Worm (Caenorhabditis elegans): ENCODE data around the gene Y61B8B.3.

Y61B8B.3 gene

DNA sequence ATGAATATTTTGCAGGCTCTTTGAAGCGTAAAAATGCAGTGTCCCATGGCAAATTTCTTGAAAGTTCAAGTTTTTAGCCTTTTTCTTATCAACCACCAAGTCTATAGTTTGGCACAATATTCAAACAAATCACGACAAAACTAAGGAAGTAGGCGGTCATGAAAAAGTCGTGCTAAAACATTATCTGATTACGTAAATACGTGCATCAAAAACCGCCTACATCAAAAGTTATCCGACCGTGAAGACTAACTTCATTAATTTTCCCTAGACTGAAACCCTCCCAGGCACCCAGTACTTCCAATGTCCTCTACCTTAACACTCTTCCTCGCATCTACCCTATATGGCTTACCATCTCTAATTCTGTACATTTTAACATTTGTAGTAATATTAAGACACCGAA lies 16.2 kb upstream of the Y61B8B.3 start, which contains the start of gene srg-44:
srg-44 (plus strand) TSS at position 301 of the 400 bp plus-strand sequence.
- no peak for TF ChIP-seq ets-7 (tag; optimal IDR thresholded peaks at IDR 0.05)
- no peak for TF ChIP-seq F13C5.2 (tag; optimal IDR thresholded peaks at IDR 0.05)
- TF ChIP-seq aly-1 (tag; optimal IDR thresholded peaks at IDR 0.05) = no peak
- no peak for TF ChIP-seq ceh-13 (GFP tag; optimal IDR thresholded peaks at IDR 0.05)

DNA sequence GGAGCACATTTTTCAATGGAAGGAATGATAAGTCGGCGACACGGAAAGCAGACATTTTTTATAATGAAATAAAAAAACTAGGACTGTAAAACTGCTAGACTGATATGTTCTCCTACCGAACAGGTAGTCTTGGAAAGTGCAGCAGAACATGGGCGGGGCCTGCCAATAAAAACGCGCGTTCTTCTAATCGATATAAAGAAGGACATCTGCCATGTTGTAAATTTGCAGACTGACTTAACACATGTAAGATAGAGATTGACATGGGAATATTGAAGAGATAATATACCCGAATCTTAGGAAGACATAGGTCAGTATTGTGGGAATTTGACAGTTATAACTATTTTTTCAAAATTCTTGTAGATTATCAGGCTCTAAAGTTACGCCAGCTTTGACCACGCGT lies 15.6 kb upstream of the Y61B8B.3 start, which contains the start of gene sdz-16:
sdz-16 (minus strand) TSS at position 101 of the 400 bp plus-strand sequence.
- TF ChIP-seq flt-1 (GFP tag; IDR thresholded peaks at IDR 0.05) (no peak), ceh-13 (GFP tag; optimal IDR thresholded peaks at IDR 0.05) (no peak), ceh-36 (tag; optimal IDR thresholded peaks at IDR 0.05) (no peak), hmbx-1 (tag; optimal IDR thresholded peaks at IDR 0.05) (no peak), tbx-37 (GFP tag; conservative IDR thresholded peaks at IDR 0.05) (no peak), tbx-11 (GFP tag; IDR thresholded peaks at IDR 0.05) (no peak), hmg-4 (GFP tag; optimal IDR thresholded peaks at IDR 0.05) (no peak), pes-1 (GFP tag; IDR thresholded peaks at IDR 0.05) (no peak), B0310.2 (tag; optimal IDR thresholded peaks at IDR 0.05) (no peak), ama-1 (optimal IDR thresholded peaks at IDR 0.05) (no peak), hnd-1 (tag; optimal IDR thresholded peaks at IDR 0.05) (no peak)

DNA sequence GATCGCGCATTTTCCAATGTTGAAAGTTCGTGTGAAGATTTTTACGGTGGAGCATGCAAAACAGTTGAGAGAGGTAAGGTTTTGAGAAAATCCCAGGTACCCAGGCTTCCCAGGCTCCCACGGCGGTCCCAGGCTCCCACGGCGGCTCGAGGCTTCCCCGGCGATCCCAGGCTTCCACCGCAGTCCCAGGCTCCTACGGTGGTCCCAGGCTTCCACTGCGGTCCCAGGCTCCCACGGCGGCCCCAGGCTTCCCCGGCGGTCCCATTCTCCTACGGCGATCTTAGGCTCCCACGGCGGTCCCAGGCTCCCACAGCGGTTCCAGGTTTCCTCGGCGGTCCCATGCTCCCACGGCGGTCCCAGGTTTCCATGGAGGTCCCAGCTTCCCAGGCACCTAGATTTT lies 11.6 kb upstream of the Y61B8B.3 start:
- TF ChIP-seq tbx-37 (GFP tag; conservative IDR thresholded peaks at IDR 0.05) (no peak), ceh-13 (GFP tag; optimal IDR thresholded peaks at IDR 0.05) (peak; percentile 13)

DNA sequence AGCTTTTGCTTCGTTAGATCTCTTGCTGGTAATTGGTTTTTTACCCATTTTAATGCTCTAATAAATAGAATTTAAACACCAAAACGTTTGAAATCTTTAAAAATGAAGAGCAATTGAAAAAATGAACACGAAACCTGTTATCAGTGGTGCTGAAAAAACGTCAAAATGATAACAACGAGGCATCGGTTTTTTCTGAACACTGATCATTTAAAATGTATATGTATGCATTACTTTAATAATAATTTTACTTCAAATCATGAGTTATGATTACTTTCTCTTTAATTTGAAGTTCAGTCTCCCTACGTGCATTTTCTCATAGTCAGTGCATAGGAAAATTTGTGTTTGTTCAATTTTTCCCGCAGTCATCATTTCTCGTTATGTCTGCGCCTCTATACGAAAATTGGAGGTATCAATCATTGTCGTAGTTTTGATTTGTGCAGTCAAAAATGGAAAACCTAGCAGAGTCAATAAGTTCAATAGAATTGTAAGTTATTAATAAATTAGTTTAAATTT lies 10.2 kb upstream of the Y61B8B.3 start, which contains the start of gene F31E9.3:
F31E9.3 (plus strand) TSS at position 194 of the 513 bp plus-strand sequence.
- TF ChIP-seq sea-1 (GFP tag; conservative IDR thresholded peaks at IDR 0.05) (no peak), hmg-4 (GFP tag; optimal IDR thresholded peaks at IDR 0.05) (no peak), tbx-11 (GFP tag; IDR thresholded peaks at IDR 0.05) (no peak), aly-1 (tag; optimal IDR thresholded peaks at IDR 0.05) (no peak), ets-7 (tag; optimal IDR thresholded peaks at IDR 0.05) (no peak), ceh-36 (tag; optimal IDR thresholded peaks at IDR 0.05) (no peak), flt-1 (GFP tag; IDR thresholded peaks at IDR 0.05) (no peak), ama-1 (optimal IDR thresholded peaks at IDR 0.05) (no peak), F13C5.2 (tag; optimal IDR thresholded peaks at IDR 0.05) (no peak), hnd-1 (tag; optimal IDR thresholded peaks at IDR 0.05) (no peak), ceh-13 (GFP tag; optimal IDR thresholded peaks at IDR 0.05) (no peak), tra-4 (tag; optimal IDR thresholded peaks at IDR 0.05) (no peak), B0310.2 (tag; optimal IDR thresholded peaks at IDR 0.05) (no peak), tbx-37 (GFP tag; conservative IDR thresholded peaks at IDR 0.05) (no peak), pes-1 (GFP tag; IDR thresholded peaks at IDR 0.05) (no peak)

DNA sequence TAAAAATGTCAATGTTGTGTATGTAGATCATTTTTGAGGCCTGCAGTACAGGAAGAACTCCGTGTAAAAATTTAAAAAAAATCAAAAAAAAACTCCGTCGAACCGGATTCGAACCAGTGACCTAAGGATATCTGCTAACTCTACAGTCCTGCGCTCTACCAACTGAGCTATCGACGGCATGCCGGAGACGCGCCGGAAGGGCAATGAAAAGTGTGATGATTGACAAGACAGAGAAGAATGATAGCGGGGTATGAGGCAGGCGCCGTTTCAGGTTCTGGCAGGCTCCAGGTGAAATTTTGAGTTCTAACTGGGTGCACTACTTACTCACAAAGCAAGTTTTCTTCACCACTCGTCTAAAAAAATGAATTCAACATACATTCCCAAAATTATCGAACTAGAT lies 5.5 kb upstream of the Y61B8B.3 start, which contains the start of gene srz-58:
srz-58 (plus strand) TSS at position 362 of the 400 bp plus-strand sequence.
- TF ChIP-seq tra-4 (tag; optimal IDR thresholded peaks at IDR 0.05) (no peak), scrt-1 (GFP tag; IDR thresholded peaks at IDR 0.05) (no peak), hnd-1 (tag; optimal IDR thresholded peaks at IDR 0.05) (no peak), B0310.2 (tag; optimal IDR thresholded peaks at IDR 0.05) (no peak), ama-1 (optimal IDR thresholded peaks at IDR 0.05) (no peak), pes-1 (GFP tag; IDR thresholded peaks at IDR 0.05) (no peak), tbx-37 (GFP tag; conservative IDR thresholded peaks at IDR 0.05) (no peak), hmg-4 (GFP tag; optimal IDR thresholded peaks at IDR 0.05) (no peak), tbx-11 (GFP tag; IDR thresholded peaks at IDR 0.05) (no peak), sea-1 (GFP tag; conservative IDR thresholded peaks at IDR 0.05) (no peak), hmbx-1 (tag; optimal IDR thresholded peaks at IDR 0.05) (no peak), ets-7 (tag; optimal IDR thresholded peaks at IDR 0.05) (no peak), aly-1 (tag; optimal IDR thresholded peaks at IDR 0.05) (no peak), flt-1 (GFP tag; IDR thresholded peaks at IDR 0.05) (no peak), F13C5.2 (tag; optimal IDR thresholded peaks at IDR 0.05) (no peak), ceh-13 (GFP tag; optimal IDR thresholded peaks at IDR 0.05) (no peak), ceh-36 (tag; optimal IDR thresholded peaks at IDR 0.05) (no peak)

DNA sequence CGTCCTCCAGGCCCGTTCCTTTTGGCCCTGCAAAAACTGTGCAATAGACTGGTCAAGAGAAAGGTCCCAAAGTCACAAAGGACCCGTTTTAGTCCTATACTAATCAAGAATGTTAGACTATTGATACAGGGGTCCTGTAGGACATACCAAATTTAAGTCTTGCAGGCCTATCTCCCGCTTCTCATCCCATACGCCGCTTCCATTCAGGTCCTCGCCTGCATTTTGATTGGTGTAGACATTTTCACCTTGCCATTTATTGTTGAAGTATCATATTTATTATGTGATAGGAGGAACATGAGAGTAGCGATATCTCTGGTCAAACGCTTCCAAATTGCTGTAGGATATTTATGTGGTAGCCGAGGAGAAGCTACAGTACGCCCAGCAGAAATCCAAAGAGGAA lies 5.0 kb upstream of the Y61B8B.3 start:
- TF ChIP-seq ets-7 (tag; optimal IDR thresholded peaks at IDR 0.05) = no peak
- no peak for TF ChIP-seq scrt-1 (GFP tag; IDR thresholded peaks at IDR 0.05)
- TF ChIP-seq B0310.2 (tag; optimal IDR thresholded peaks at IDR 0.05) = no peak
- TF ChIP-seq pes-1 (GFP tag; IDR thresholded peaks at IDR 0.05) = no peak
- no peak for TF ChIP-seq ceh-36 (tag; optimal IDR thresholded peaks at IDR 0.05)
- no peak for TF ChIP-seq hnd-1 (tag; optimal IDR thresholded peaks at IDR 0.05)
- TF ChIP-seq ama-1 (optimal IDR thresholded peaks at IDR 0.05) = no peak

- TF ChIP-seq tbx-11 (GFP tag; IDR thresholded peaks at IDR 0.05) (no peak), hmg-4 (GFP tag; optimal IDR thresholded peaks at IDR 0.05) (no peak), B0310.2 (tag; optimal IDR thresholded peaks at IDR 0.05) (no peak), tbx-37 (GFP tag; conservative IDR thresholded peaks at IDR 0.05) (no peak), sea-1 (GFP tag; conservative IDR thresholded peaks at IDR 0.05) (no peak), ama-1 (optimal IDR thresholded peaks at IDR 0.05) (no peak), ceh-36 (tag; optimal IDR thresholded peaks at IDR 0.05) (no peak), ets-7 (tag; optimal IDR thresholded peaks at IDR 0.05) (no peak), hnd-1 (tag; optimal IDR thresholded peaks at IDR 0.05) (no peak), F13C5.2 (tag; optimal IDR thresholded peaks at IDR 0.05) (no peak), ceh-13 (GFP tag; optimal IDR thresholded peaks at IDR 0.05) (no peak), tra-4 (tag; optimal IDR thresholded peaks at IDR 0.05) (no peak)
Measured at ce11 chrV:17315063-17315462, 2.8 kb upstream of the Y61B8B.3 start, which contains the start of gene F31E9.6. Gene F31E9.6, minus strand, starts transcription at chrV:17315153.

- no peak for TF ChIP-seq tbx-11 (GFP tag; IDR thresholded peaks at IDR 0.05)
- TF ChIP-seq ets-7 (tag; optimal IDR thresholded peaks at IDR 0.05) = no peak
- TF ChIP-seq hmbx-1 (tag; optimal IDR thresholded peaks at IDR 0.05) = no peak
- TF ChIP-seq hnd-1 (tag; optimal IDR thresholded peaks at IDR 0.05) = no peak
- no peak for TF ChIP-seq pes-1 (GFP tag; IDR thresholded peaks at IDR 0.05)
- no peak for TF ChIP-seq aly-1 (tag; optimal IDR thresholded peaks at IDR 0.05)
- TF ChIP-seq scrt-1 (GFP tag; IDR thresholded peaks at IDR 0.05) = no peak
Measured at ce11 chrV:17307926-17308325, 4.4 kb downstream of the Y61B8B.3 start.

Data from whole organism, early embryonic.